Worm (Caenorhabditis elegans): ENCODE measurements around the gene cpz-2.

The cpz-2 gene

ce11 chrV:13380178-13380577 lies 811 bp upstream of the cpz-2 start, which contains the start of gene ifbp-1 (continued):
- TF ChIP-seq crh-2 (tag; optimal IDR thresholded peaks at IDR 0.05) (peak; percentile 73), fos-1 (tag; optimal IDR thresholded peaks at IDR 0.05) (peak; percentile 45), mdl-1 (tag; optimal IDR thresholded peaks at IDR 0.05) (peak; percentile 36 to 59), sma-9 (GFP tag; optimal IDR thresholded peaks at IDR 0.05) (peak; percentile 90), sma-9 (tag; optimal IDR thresholded peaks at IDR 0.05) (no peak), sma-3 (GFP tag; optimal IDR thresholded peaks at IDR 0.05) (peak; percentile 84), zag-1 (tag; optimal IDR thresholded peaks at IDR 0.05) (no peak)

DNA sequence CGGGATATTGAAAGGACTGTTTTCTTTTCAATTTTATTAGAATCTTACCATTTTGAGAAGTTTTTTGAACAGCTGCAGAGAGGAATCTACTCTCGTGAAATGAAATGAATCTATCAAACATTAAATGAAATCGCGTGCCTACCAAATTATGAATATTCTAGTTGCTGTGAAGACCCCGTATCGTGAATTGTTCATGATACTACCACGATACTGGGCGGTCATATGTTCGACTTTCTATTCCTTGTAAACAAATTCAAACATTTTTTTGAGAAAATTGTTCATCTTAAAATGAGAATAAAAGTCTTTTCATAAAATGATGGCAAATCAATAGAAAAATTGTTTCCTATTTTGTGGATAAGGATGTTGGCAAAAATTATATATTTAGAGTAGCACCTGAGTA lies 4.8 kb downstream of the cpz-2 start, which contains the start of gene gcy-34:
gcy-34 (minus strand) TSS at position 101 of the 400 bp plus-strand sequence.
- TF ChIP-seq mab-5 (tag; optimal IDR thresholded peaks at IDR 0.05) (no peak), ama-1 (optimal IDR thresholded peaks at IDR 0.05) (no peak), R02D3.7 (tag; optimal IDR thresholded peaks at IDR 0.05) (no peak), nhr-129 (tag; optimal IDR thresholded peaks at IDR 0.05) (no peak), ztf-11 (tag; optimal IDR thresholded peaks at IDR 0.05) (no peak), sma-9 (GFP tag; optimal IDR thresholded peaks at IDR 0.05) (no peak), sma-9 (tag; optimal IDR thresholded peaks at IDR 0.05) (no peak), elt-1 (tag; optimal IDR thresholded peaks at IDR 0.05) (no peak), fos-1 (tag; optimal IDR thresholded peaks at IDR 0.05) (no peak), peb-1 (tag; optimal IDR thresholded peaks at IDR 0.05) (no peak), unc-62 (GFP tag; optimal IDR thresholded peaks at IDR 0.05) (no peak), ZK546.5 (tag; optimal IDR thresholded peaks at IDR 0.05) (no peak), nhr-21 (tag; optimal IDR thresholded peaks at IDR 0.05) (no peak)

- no peak for TF ChIP-seq nhr-12 (tag; optimal IDR thresholded peaks at IDR 0.05)
- no peak for TF ChIP-seq dmd-4 (tag; optimal IDR thresholded peaks at IDR 0.05)
- TF ChIP-seq nhr-11 (tag; optimal IDR thresholded peaks at IDR 0.05), result no peak
- no peak for TF ChIP-seq nhr-129 (tag; optimal IDR thresholded peaks at IDR 0.05)
- TF ChIP-seq F13H6.1 (tag; optimal IDR thresholded peaks at IDR 0.05), result no peak
- TF ChIP-seq sma-9 (GFP tag; optimal IDR thresholded peaks at IDR 0.05), result no peak
- no peak for TF ChIP-seq sma-9 (tag; optimal IDR thresholded peaks at IDR 0.05)
- TF ChIP-seq zag-1 (tag; optimal IDR thresholded peaks at IDR 0.05), result no peak
Measured at ce11 chrV:13387472-13387871, 6.5 kb downstream of the cpz-2 start.

- TF ChIP-seq ceh-82 (tag; optimal IDR thresholded peaks at IDR 0.05), result no peak
- TF ChIP-seq nhr-25 (tag; optimal IDR thresholded peaks at IDR 0.05), result no peak
- TF ChIP-seq sma-9 (GFP tag; optimal IDR thresholded peaks at IDR 0.05), result no peak
- TF ChIP-seq sma-9 (tag; optimal IDR thresholded peaks at IDR 0.05), result no peak
Measured at ce11 chrV:13388961-13389360, 8.0 kb downstream of the cpz-2 start.

- TF ChIP-seq lin-11 (tag; optimal IDR thresholded peaks at IDR 0.05) (no peak), ZK546.5 (tag; optimal IDR thresholded peaks at IDR 0.05) (no peak), nhr-21 (tag; optimal IDR thresholded peaks at IDR 0.05) (peak; percentile 64), ceh-16 (tag; optimal IDR thresholded peaks at IDR 0.05) (peak; percentile 68), egl-27 (tag; optimal IDR thresholded peaks at IDR 0.05) (peak; percentile 67), fos-1 (tag; optimal IDR thresholded peaks at IDR 0.05) (peak; percentile 38), sma-3 (GFP tag; optimal IDR thresholded peaks at IDR 0.05) (peak; percentile 74), nhr-25 (tag; optimal IDR thresholded peaks at IDR 0.05) (peak; percentile 50), sma-9 (GFP tag; optimal IDR thresholded peaks at IDR 0.05) (peak; percentile 64), sma-9 (tag; optimal IDR thresholded peaks at IDR 0.05) (no peak), nhr-77 (tag; optimal IDR thresholded peaks at IDR 0.05) (no peak), aly-2 (tag; optimal IDR thresholded peaks at IDR 0.05) (no peak), nhr-23 (tag; optimal IDR thresholded peaks at IDR 0.05) (no peak), lin-13 (GFP tag; optimal IDR thresholded peaks at IDR 0.05) (no peak), F13H6.1 (tag; optimal IDR thresholded peaks at IDR 0.05) (no peak), crh-2 (tag; optimal IDR thresholded peaks at IDR 0.05) (peak; percentile 0), lsy-2 (tag; optimal IDR thresholded peaks at IDR 0.05) (peak in 1 of 2 experiments; percentile 2), Y55F3AM.14 (GFP tag; optimal IDR thresholded peaks at IDR 0.05) (no peak)
Measured at ce11 chrV:13389454-13389853, 8.5 kb downstream of the cpz-2 start.

DNA sequence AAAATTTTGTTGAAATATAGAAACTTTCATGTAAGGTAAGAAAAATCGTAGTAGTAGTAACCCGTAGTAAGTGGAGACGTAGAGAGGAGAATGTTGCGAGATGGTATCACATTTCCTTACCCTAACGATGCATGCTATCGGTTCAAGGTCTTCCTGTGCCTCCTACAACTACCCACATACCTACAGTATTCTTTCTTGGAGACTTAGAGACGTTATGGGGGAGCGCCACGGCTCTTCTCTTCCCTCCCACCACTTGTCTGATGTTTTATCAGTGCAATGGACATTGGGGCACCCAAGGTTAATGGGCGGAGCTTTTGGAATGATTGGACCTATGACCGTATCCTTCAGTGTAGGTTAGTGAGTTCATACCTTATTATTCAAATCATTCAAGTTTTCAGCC lies 9.9 kb downstream of the cpz-2 start:
- no peak for TF ChIP-seq snpc-4 (tag; optimal IDR thresholded peaks at IDR 0.05)
- TF ChIP-seq peb-1 (tag; optimal IDR thresholded peaks at IDR 0.05), result no peak
- no peak for TF ChIP-seq ztf-11 (tag; optimal IDR thresholded peaks at IDR 0.05)
- TF ChIP-seq nhr-129 (tag; optimal IDR thresholded peaks at IDR 0.05), result peak; percentile 23
- TF ChIP-seq ama-1 (optimal IDR thresholded peaks at IDR 0.05), result no peak
- no peak for TF ChIP-seq lin-13 (GFP tag; optimal IDR thresholded peaks at IDR 0.05)
- no peak for TF ChIP-seq Y55F3AM.14 (GFP tag; optimal IDR thresholded peaks at IDR 0.05)
- peak; percentile 7 for TF ChIP-seq sma-3 (GFP tag; optimal IDR thresholded peaks at IDR 0.05)
- TF ChIP-seq egl-27 (tag; optimal IDR thresholded peaks at IDR 0.05), result no peak
- no peak for TF ChIP-seq F13H6.1 (tag; optimal IDR thresholded peaks at IDR 0.05)
- TF ChIP-seq elt-1 (tag; optimal IDR thresholded peaks at IDR 0.05), result no peak
- no peak for TF ChIP-seq nhr-25 (tag; optimal IDR thresholded peaks at IDR 0.05)
- no peak for TF ChIP-seq zag-1 (tag; optimal IDR thresholded peaks at IDR 0.05)
- TF ChIP-seq nhr-21 (tag; optimal IDR thresholded peaks at IDR 0.05), result no peak
- TF ChIP-seq nhr-23 (tag; optimal IDR thresholded peaks at IDR 0.05), result no peak
- TF ChIP-seq mab-5 (tag; optimal IDR thresholded peaks at IDR 0.05), result no peak
- no peak for TF ChIP-seq dmd-4 (tag; optimal IDR thresholded peaks at IDR 0.05)
- TF ChIP-seq nhr-77 (tag; optimal IDR thresholded peaks at IDR 0.05), result no peak
- TF ChIP-seq fos-1 (tag; optimal IDR thresholded peaks at IDR 0.05), result peak; percentile 1
- no peak for TF ChIP-seq aly-2 (tag; optimal IDR thresholded peaks at IDR 0.05)
- no peak for TF ChIP-seq sem-4 (tag; optimal IDR thresholded peaks at IDR 0.05)
- no peak for TF ChIP-seq nhr-11 (tag; optimal IDR thresholded peaks at IDR 0.05)
- TF ChIP-seq sma-9 (GFP tag; optimal IDR thresholded peaks at IDR 0.05), result peak; percentile 71
- TF ChIP-seq sma-9 (tag; optimal IDR thresholded peaks at IDR 0.05), result no peak
- TF ChIP-seq mbf-1 (tag; optimal IDR thresholded peaks at IDR 0.05), result no peak
- no peak for TF ChIP-seq nhr-237 (tag; optimal IDR thresholded peaks at IDR 0.05)
- TF ChIP-seq lin-39 (tag; optimal IDR thresholded peaks at IDR 0.05), result no peak
- TF ChIP-seq nhr-12 (tag; optimal IDR thresholded peaks at IDR 0.05), result no peak
- no peak for TF ChIP-seq alr-1 (tag; optimal IDR thresholded peaks at IDR 0.05)
- TF ChIP-seq unc-55 (GFP tag; optimal IDR thresholded peaks at IDR 0.05), result no peak

Measured in whole organism, L2 larva.